Worm (Caenorhabditis elegans) whole organism, late embryonic: ENCODE results near the gene C33A11.2.

Source experiments
- C08G9.2 ChIP-seq: sonication (generic microtip); optimal IDR thresholded peaks from 2 replicates; lab custom pipeline; 2016; ENCODE audit warnings: mild to moderate bottlenecking, missing genetic modification characterization, moderate library complexity, missing compliant biosample characterization
- C38D4.7 ChIP-seq: fragments of 200-800 bp; sonication (Bioruptor generic); optimal IDR thresholded peaks from 2 replicates; lab custom pipeline; 2018; ENCODE audit warnings: mild to moderate bottlenecking, missing genetic modification characterization, moderate library complexity, missing compliant biosample characterization
- K02D7.2 ChIP-seq: sonication (generic microtip); optimal IDR thresholded peaks from 2 replicates; lab custom pipeline; 2017; ENCODE audit warnings: mild to moderate bottlenecking, missing genetic modification characterization, missing compliant biosample characterization
- K09A11.1 ChIP-seq: sonication (generic microtip); optimal IDR thresholded peaks from 2 replicates; lab custom pipeline; 2017; ENCODE audit warnings: antibody characterized with exemption, mild to moderate bottlenecking, missing genetic modification characterization, missing compliant biosample characterization; ENCODE audit not compliant: insufficient read depth
- Y22D7AL.16 ChIP-seq: sonication (generic microtip); optimal IDR thresholded peaks from 2 replicates; lab custom pipeline; 2016; ENCODE audit warnings: missing genetic modification characterization, missing compliant biosample characterization
- ama-1 ChIP-seq: fragments of 150-350 bp; optimal IDR thresholded peaks from 2 replicates; lab custom pipeline; 2014
- ceh-18 ChIP-seq: sonication (generic microtip); optimal IDR thresholded peaks from 2 replicates; lab custom pipeline; 2016; ENCODE audit warnings: missing genetic modification characterization, missing compliant biosample characterization
- ceh-2 ChIP-seq: sonication (generic microtip); optimal IDR thresholded peaks from 2 replicates; lab custom pipeline; 2016; ENCODE audit warnings: missing genotype, missing genetic modification characterization, missing compliant biosample characterization
- ceh-24 ChIP-seq: sonication (generic microtip); optimal IDR thresholded peaks from 2 replicates; lab custom pipeline; 2016; ENCODE audit warnings: mild to moderate bottlenecking, missing genetic modification characterization, missing compliant biosample characterization
- ceh-31 ChIP-seq: sonication (generic microtip); optimal IDR thresholded peaks from 2 replicates; lab custom pipeline; 2016; ENCODE audit warnings: missing genetic modification characterization, missing compliant biosample characterization
- ceh-45 ChIP-seq: fragments of 200-800 bp; sonication (Bioruptor generic); IDR thresholded peaks from 2 replicates; pipeline ENCODE4 v1.3.6; 2022; ENCODE audit warnings: missing genetic modification reagents, missing genetic modification characterization, missing compliant biosample characterization
- ceh-48 ChIP-seq: sonication (generic microtip); optimal IDR thresholded peaks from 2 replicates; lab custom pipeline; 2016; ENCODE audit warnings: missing genetic modification characterization, inconsistent platforms, missing compliant biosample characterization
- ceh-6 ChIP-seq: fragments of 200-800 bp; sonication (Bioruptor generic); optimal IDR thresholded peaks from 2 replicates; lab custom pipeline; 2018; ENCODE audit warnings: mild to moderate bottlenecking, missing genetic modification characterization, missing compliant biosample characterization
- elt-2 ChIP-seq: sonication (generic microtip); optimal IDR thresholded peaks from 2 replicates; lab custom pipeline; 2016; ENCODE audit warnings: missing genetic modification reagents, missing genetic modification characterization, missing compliant biosample characterization
- eyg-1 ChIP-seq: sonication (generic microtip); optimal IDR thresholded peaks from 2 replicates; lab custom pipeline; 2016; ENCODE audit warnings: missing genotype, missing genetic modification characterization, missing compliant biosample characterization
- fkh-10 ChIP-seq: fragments of 150-350 bp; optimal IDR thresholded peaks from 2 replicates; lab custom pipeline; 2014; ENCODE audit warnings: missing biosample characterization, missing genetic modification reagents, missing genetic modification characterization
- hlh-13 ChIP-seq: fragments of 200-800 bp; sonication (Bioruptor generic); optimal IDR thresholded peaks from 2 replicates; lab custom pipeline; 2018; ENCODE audit warnings: mild to moderate bottlenecking, missing genetic modification characterization, missing compliant biosample characterization
- hlh-30 ChIP-seq: sonication (generic microtip); optimal IDR thresholded peaks from 2 replicates; lab custom pipeline; 2017; ENCODE audit warnings: antibody characterized with exemption, missing genetic modification characterization, missing compliant biosample characterization; ENCODE audit not compliant: insufficient read depth
- hlh-8 ChIP-seq: sonication (generic microtip); optimal IDR thresholded peaks from 2 replicates; lab custom pipeline; 2016; ENCODE audit warnings: missing genotype, missing genetic modification characterization, missing compliant biosample characterization
- lim-6 ChIP-seq: sonication (generic microtip); optimal IDR thresholded peaks from 2 replicates; lab custom pipeline; 2016; ENCODE audit warnings: missing genetic modification characterization, missing compliant biosample characterization
- lin-11 ChIP-seq: fragments of 200-800 bp; sonication (Bioruptor generic); optimal IDR thresholded peaks from 2 replicates; lab custom pipeline; 2018; ENCODE audit warnings: mild to moderate bottlenecking, missing genetic modification characterization, missing compliant biosample characterization
- mec-3 ChIP-seq: sonication (generic microtip); optimal IDR thresholded peaks from 2 replicates; lab custom pipeline; 2016; ENCODE audit warnings: borderline replicate concordance, missing genetic modification characterization, missing compliant biosample characterization
- nfya-1 ChIP-seq: sonication (generic microtip); optimal IDR thresholded peaks from 2 replicates; lab custom pipeline; 2017; ENCODE audit warnings: missing genetic modification characterization, mild to moderate bottlenecking, missing compliant biosample characterization, antibody characterized with exemption, moderate library complexity
- nhr-232 ChIP-seq: sonication (generic microtip); optimal IDR thresholded peaks from 2 replicates; lab custom pipeline; 2016; ENCODE audit warnings: missing genetic modification characterization, missing compliant biosample characterization
- odd-2 ChIP-seq: sonication (generic microtip); optimal IDR thresholded peaks from 2 replicates; lab custom pipeline; 2017; ENCODE audit warnings: antibody characterized with exemption, mild to moderate bottlenecking, missing genetic modification characterization, missing compliant biosample characterization
- pat-9 ChIP-seq: fragments of 200-800 bp; sonication (Bioruptor generic); optimal IDR thresholded peaks from 2 replicates; lab custom pipeline; 2018; ENCODE audit warnings: mild to moderate bottlenecking, missing genetic modification characterization, moderate library complexity, missing compliant biosample characterization
- pha-4 ChIP-seq: fragments of 150-350 bp; optimal IDR thresholded peaks from 2 replicates; lab custom pipeline; 2018; ENCODE audit warnings: missing biosample characterization, missing genetic modification reagents, missing genetic modification characterization
- pros-1 ChIP-seq: fragments of 150-350 bp; optimal IDR thresholded peaks from 2 replicates; lab custom pipeline; 2014; ENCODE audit warnings: missing biosample characterization, missing genetic modification reagents, missing genetic modification characterization
- sdc-2 ChIP-seq: sonication (generic microtip); optimal IDR thresholded peaks from 2 replicates; lab custom pipeline; 2016; ENCODE audit warnings: missing genotype, missing genetic modification characterization, missing compliant biosample characterization
- sox-2 ChIP-seq: fragments of 200-800 bp; sonication (Bioruptor generic); IDR thresholded peaks from 2 replicates; pipeline ENCODE4 v1.3.6; 2022; ENCODE audit warnings: missing genetic modification reagents, missing genetic modification characterization, missing compliant biosample characterization
- syd-9 ChIP-seq: sonication (generic microtip); optimal IDR thresholded peaks from 2 replicates; lab custom pipeline; 2016; ENCODE audit warnings: mild to moderate bottlenecking, missing genetic modification characterization, moderate library complexity, missing compliant biosample characterization
- tbx-2 ChIP-seq: sonication (generic microtip); optimal IDR thresholded peaks from 2 replicates; lab custom pipeline; 2016; ENCODE audit warnings: missing genetic modification characterization, missing compliant biosample characterization
- tbx-7 ChIP-seq: sonication (generic microtip); optimal IDR thresholded peaks from 2 replicates; lab custom pipeline; 2016; ENCODE audit warnings: missing genotype, missing genetic modification characterization, missing compliant biosample characterization
- unc-3 ChIP-seq, 2 experiments: fragments of 200-800 bp in 1 of 2; sonication (Bioruptor generic) in 1 of 2; sonication (generic microtip) in 1 of 2; conservative IDR thresholded peaks in 1 of 2; optimal IDR thresholded peaks in 1 of 2; 2 replicates each; pipeline versions ENCODE4 v1.3.6 to Lab custom; 2016 to 2022; ENCODE audit warnings: missing compliant biosample characterization in 2 of 2, missing genetic modification characterization in 2 of 2, missing genetic modification reagents in 1 of 2
- unc-42 ChIP-seq: sonication (generic microtip); optimal IDR thresholded peaks from 2 replicates; lab custom pipeline; 2016; ENCODE audit warnings: missing genotype, missing genetic modification characterization, missing compliant biosample characterization

Gene C33A11.2

ce11 chrX:15365767-15366177, at the start of gene C33A11.2:
C33A11.2 (plus strand) TSS chrX:15365992.
- TF ChIP-seq ceh-24 (tag; lab: Kevin White, UChicago) (no peak), syd-9 (tag; lab: Kevin White, UChicago) (no peak), elt-2 (tag; lab: Kevin White, UChicago) (peak; percentile 67), sox-2 (GFP tag; lab: Robert Waterston, UW) (no peak), ceh-48 (no peak)
- TF ChIP-seq, all 69 proteins: peak for 1

DNA sequence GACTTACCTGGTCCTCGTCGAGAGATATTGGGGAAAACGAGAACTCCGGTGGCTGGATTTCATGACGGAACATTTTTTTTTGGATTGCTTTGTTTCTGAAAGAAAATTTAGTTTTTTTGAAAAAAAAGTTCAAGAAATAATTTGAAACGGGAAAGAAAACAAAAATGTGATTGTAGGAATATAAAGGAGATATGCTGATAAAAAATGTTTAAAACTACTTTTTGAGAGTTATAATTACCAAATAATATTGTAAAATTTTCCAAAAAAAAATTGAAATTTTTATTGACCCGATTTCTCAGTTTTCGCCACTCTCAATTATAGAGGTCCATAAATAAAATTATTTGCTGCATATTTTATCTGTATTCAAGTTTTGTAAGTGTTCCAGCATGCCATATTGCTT, 48.6 kb upstream of the C33A11.2 start, which contains the start of gene glb-28:
glb-28 (minus strand) TSS at position 101 of the 400 bp plus-strand sequence.
- TF ChIP-seq K09A11.1 (tag; lab: Kevin White, UChicago): no peak
- no peak for TF ChIP-seq eyg-1
- TF ChIP-seq ceh-45 (GFP tag; lab: Robert Waterston, UW): no peak
- no peak for TF ChIP-seq pros-1 (tag; lab: Kevin White, UChicago)
- no peak for TF ChIP-seq fkh-10 (GFP tag; lab: Kevin White, UChicago)
- no peak for TF ChIP-seq pha-4 (tag; lab: Kevin White, UChicago)
- no peak for TF ChIP-seq ama-1 (lab: Kevin White, UChicago)
- no peak for TF ChIP-seq sdc-2 (tag; lab: Kevin White, UChicago)
- TF ChIP-seq ceh-6 (GFP tag; lab: Kevin White, UChicago): no peak
- TF ChIP-seq pat-9 (tag; lab: Kevin White, UChicago): no peak
- no peak for TF ChIP-seq odd-2 (tag; lab: Kevin White, UChicago)
- no peak for TF ChIP-seq sox-2 (GFP tag; lab: Robert Waterston, UW)
- TF ChIP-seq hlh-8 (tag; lab: Kevin White, UChicago): no peak
- TF ChIP-seq ceh-24 (tag; lab: Kevin White, UChicago): no peak
- TF ChIP-seq hlh-13 (GFP tag; lab: Kevin White, UChicago): no peak
- no peak for TF ChIP-seq unc-3 (GFP tag; conservative IDR thresholded peaks at IDR 0.05; lab: Robert Waterston, UW)
- TF ChIP-seq unc-3 (tag; optimal IDR thresholded peaks at IDR 0.05; lab: Kevin White, UChicago): no peak
- no peak for TF ChIP-seq ceh-18 (tag; lab: Kevin White, UChicago)
- TF ChIP-seq C38D4.7 (GFP tag; lab: Kevin White, UChicago): no peak
- TF ChIP-seq Y22D7AL.16: no peak
- TF ChIP-seq ceh-31 (tag; lab: Kevin White, UChicago): no peak

ce11 chrX:15321217-15321616, 44.6 kb upstream of the C33A11.2 start:
- TF ChIP-seq K09A11.1 (tag; lab: Kevin White, UChicago) (no peak), ceh-2 (tag; lab: Kevin White, UChicago) (no peak), nfya-1 (tag; lab: Kevin White, UChicago) (no peak), pros-1 (tag; lab: Kevin White, UChicago) (no peak), mec-3 (tag; lab: Kevin White, UChicago) (no peak), tbx-2 (tag; lab: Kevin White, UChicago) (no peak), lim-6 (tag; lab: Kevin White, UChicago) (no peak), lin-11 (tag; lab: Kevin White, UChicago) (no peak), hlh-30 (tag; lab: Kevin White, UChicago) (no peak), ceh-18 (tag; lab: Kevin White, UChicago) (no peak), ceh-45 (GFP tag; lab: Robert Waterston, UW) (no peak), nhr-232 (tag; lab: Kevin White, UChicago) (no peak), C08G9.2 (tag; lab: Kevin White, UChicago) (no peak)

ce11 chrX:15321791-15322190, 44.0 kb upstream of the C33A11.2 start:
- TF ChIP-seq ceh-45 (GFP tag; lab: Robert Waterston, UW) (no peak), unc-42 (tag; lab: Kevin White, UChicago) (peak; percentile 80), tbx-7 (tag; lab: Kevin White, UChicago) (no peak), K02D7.2 (tag; lab: Kevin White, UChicago) (no peak)
- TF ChIP-seq, all 69 proteins: peak for 1
